Fruit fly (Drosophila melanogaster) whole organism, embryonic: ENCODE data around the gene kra.

ENCODE experiments used
- Atf6 ChIP-seq: fragments of 200-800 bp; sonication (Bioruptor generic); IDR thresholded peaks from 2 replicates; pipeline ENCODE4 v1.3.6; 2022; ENCODE audit warnings: missing biosample characterization, missing genetic modification characterization
- BEAF-32 ChIP-seq: fragments of 200-800 bp; sonication (Bioruptor generic); optimal IDR thresholded peaks from 3 replicates; lab custom pipeline; 2017; ENCODE audit warnings: missing biosample characterization, missing genetic modification characterization, mild to moderate bottlenecking, moderate library complexity, missing genetic modification reagents
- CG10274 ChIP-seq: fragments of 200-800 bp; sonication (Bioruptor generic); optimal IDR thresholded peaks from 3 replicates; lab custom pipeline; 2017; ENCODE audit warnings: missing biosample characterization, mild to moderate bottlenecking, missing genetic modification characterization
- CG12071 ChIP-seq: fragments of 200-800 bp; sonication (Bioruptor generic); optimal IDR thresholded peaks from 3 replicates; lab custom pipeline; 2018; ENCODE audit warnings: missing biosample characterization, mild to moderate bottlenecking, missing genetic modification characterization
- CG1233 ChIP-seq: fragments of 200-800 bp; sonication (Bioruptor generic); optimal IDR thresholded peaks from 4 replicates; lab custom pipeline; 2018; ENCODE audit warnings: missing biosample characterization, mild to moderate bottlenecking, missing genetic modification characterization
- CG1529 ChIP-seq: fragments of 200-800 bp; sonication (Bioruptor generic); optimal IDR thresholded peaks from 3 replicates; lab custom pipeline; 2018; ENCODE audit warnings: missing biosample characterization, missing genetic modification characterization
- CG17359 ChIP-seq: fragments of 200-800 bp; sonication (Bioruptor generic); optimal IDR thresholded peaks from 3 replicates; lab custom pipeline; 2018; ENCODE audit warnings: missing biosample characterization, mild to moderate bottlenecking, missing genetic modification characterization, moderate library complexity
- CG17385 ChIP-seq: fragments of 200-800 bp; sonication (Bioruptor generic); optimal IDR thresholded peaks from 3 replicates; lab custom pipeline; 2018; ENCODE audit warnings: missing biosample characterization, mild to moderate bottlenecking, missing genetic modification characterization
- CG1792 ChIP-seq: fragments of 200-800 bp; sonication (Bioruptor generic); optimal IDR thresholded peaks from 2 replicates; lab custom pipeline; 2016; ENCODE audit warnings: missing biosample characterization, missing genetic modification characterization
- CG18476 ChIP-seq: fragments of 200-800 bp; sonication (Bioruptor generic); optimal IDR thresholded peaks from 2 replicates; lab custom pipeline; 2016; ENCODE audit warnings: missing biosample characterization, mild to moderate bottlenecking, missing genetic modification characterization
- CG42726 ChIP-seq: fragments of 200-800 bp; sonication (Bioruptor generic); IDR thresholded peaks from 2 replicates; pipeline ENCODE4 v1.3.6; 2022; ENCODE audit warnings: missing biosample characterization, missing genetic modification characterization; ENCODE audit not compliant: partially characterized antibody
- CG4282 ChIP-seq: fragments of 200-800 bp; sonication (Bioruptor generic); optimal IDR thresholded peaks from 2 replicates; lab custom pipeline; 2016; ENCODE audit warnings: missing biosample characterization, missing genetic modification characterization
- CG5953 ChIP-seq: fragments of 200-800 bp; sonication (Bioruptor generic); IDR thresholded peaks from 2 replicates; pipeline ENCODE4 v1.3.6; 2022; ENCODE audit warnings: missing biosample characterization, missing genetic modification characterization
- CG6654 ChIP-seq: fragments of 200-800 bp; sonication (Bioruptor generic); optimal IDR thresholded peaks from 2 replicates; lab custom pipeline; 2017; ENCODE audit warnings: missing biosample characterization, mild to moderate bottlenecking, missing genetic modification characterization
- CG7786 ChIP-seq: fragments of 200-800 bp; sonication (Bioruptor generic); optimal IDR thresholded peaks from 2 replicates; lab custom pipeline; 2016; ENCODE audit warnings: missing biosample characterization, missing genetic modification characterization
- CG8089 ChIP-seq: fragments of 200-800 bp; sonication (Bioruptor generic); optimal IDR thresholded peaks from 3 replicates; lab custom pipeline; 2016; ENCODE audit warnings: missing biosample characterization, missing genetic modification characterization
- CG9437 ChIP-seq: fragments of 200-800 bp; sonication (Bioruptor generic); optimal IDR thresholded peaks from 2 replicates; lab custom pipeline; 2018; ENCODE audit warnings: missing biosample characterization, mild to moderate bottlenecking, missing genetic modification characterization
- D19A ChIP-seq: fragments of 200-800 bp; optimal IDR thresholded peaks from 3 replicates; lab custom pipeline; 2019; ENCODE audit warnings: missing biosample characterization, mild to moderate bottlenecking, missing genetic modification characterization, moderate library complexity
- Dip2 ChIP-seq: fragments of 200-800 bp; sonication (Bioruptor generic); IDR thresholded peaks from 2 replicates; pipeline ENCODE4 v1.3.6; 2022; ENCODE audit warnings: missing biosample characterization, missing genetic modification characterization
- Dip3 ChIP-seq: fragments of 200-800 bp; sonication (Bioruptor generic); optimal IDR thresholded peaks from 3 replicates; lab custom pipeline; 2016; ENCODE audit warnings: missing biosample characterization, missing genetic modification characterization
- Doc3 ChIP-seq: fragments of 200-800 bp; sonication (Bioruptor generic); IDR thresholded peaks from 3 replicates; pipeline ENCODE4 v1.3.6; 2022; ENCODE audit warnings: missing biosample characterization, missing genetic modification characterization; ENCODE audit not compliant: partially characterized antibody
- Ets65A ChIP-seq: fragments of 200-800 bp; sonication (Bioruptor generic); peaks from one replicate; lab custom pipeline; 2016; ENCODE audit warnings: missing biosample characterization, missing genetic modification characterization
- Gsc ChIP-seq: fragments of 200-800 bp; sonication (Bioruptor generic); IDR thresholded peaks from 2 replicates; pipeline ENCODE4 v1.3.6; 2022; ENCODE audit warnings: missing biosample characterization, missing genetic modification characterization
- Gug ChIP-seq: fragments of 200-800 bp; sonication (Bioruptor generic); IDR thresholded peaks from 4 replicates; pipeline ENCODE4 v1.3.6; 2022; ENCODE audit warnings: missing biosample characterization, missing genetic modification characterization
- HLH4C ChIP-seq: fragments of 200-800 bp; sonication (Bioruptor generic); IDR thresholded peaks from 3 replicates; pipeline ENCODE4 v1.3.6; 2022; ENCODE audit warnings: missing biosample characterization, missing genetic modification characterization; ENCODE audit not compliant: partially characterized antibody
- Hr78 ChIP-seq, 2 experiments: fragments of 200-800 bp in 1 of 2; fragments of >200 bp in 1 of 2; sonication (Bioruptor generic) in 1 of 2; optimal IDR thresholded peaks; 2 replicates each; lab custom pipeline; 2017 to 2019; ENCODE audit warnings: missing biosample characterization in 2 of 2, missing genetic modification characterization in 2 of 2, mild to moderate bottlenecking in 1 of 2, moderate library complexity in 1 of 2
- NC2α ChIP-seq: fragments of 200-800 bp; sonication (Bioruptor generic); optimal IDR thresholded peaks from 2 replicates; lab custom pipeline; 2016; ENCODE audit warnings: missing biosample characterization, missing genetic modification characterization
- NC2β ChIP-seq: fragments of 200-800 bp; sonication (Bioruptor generic); optimal IDR thresholded peaks from 2 replicates; lab custom pipeline; 2016; ENCODE audit warnings: missing biosample characterization, missing genetic modification characterization
- NFAT ChIP-seq: fragments of 200-800 bp; sonication (Bioruptor generic); IDR thresholded peaks from 2 replicates; pipeline ENCODE4 v1.3.6; 2022; ENCODE audit warnings: missing biosample characterization, missing genetic modification characterization
- Opbp ChIP-seq: fragments of 200-800 bp; sonication (Bioruptor generic); IDR thresholded peaks from 3 replicates; pipeline ENCODE4 v1.3.6; 2022; ENCODE audit warnings: missing biosample characterization, missing genetic modification characterization; ENCODE audit not compliant: partially characterized antibody
- Optix ChIP-seq: fragments of 200-800 bp; sonication (Bioruptor generic); IDR thresholded peaks from 3 replicates; pipeline ENCODE4 v1.3.6; 2022; ENCODE audit warnings: missing biosample characterization, missing genetic modification characterization
- Pdp1 ChIP-seq, 2 experiments: fragments of 200-800 bp; sonication (Bioruptor generic); optimal IDR thresholded peaks; 3 replicates each; lab custom pipeline; 2016; ENCODE audit warnings: missing biosample characterization in 2 of 2, missing genetic modification characterization in 2 of 2, mild to moderate bottlenecking in 1 of 2, moderate library complexity in 1 of 2
- Spps ChIP-seq: fragments of 200-800 bp; sonication (Bioruptor generic); optimal IDR thresholded peaks from 2 replicates; lab custom pipeline; 2018; ENCODE audit warnings: missing biosample characterization, mild to moderate bottlenecking, missing genetic modification characterization
- Tbp ChIP-seq: fragments of >200 bp; optimal IDR thresholded peaks from 2 replicates; lab custom pipeline; 2018; ENCODE audit warnings: missing biosample characterization, missing genetic modification characterization
- Trl ChIP-seq, 3 experiments: fragments of >200 bp in 2 of 3; fragments of 200-800 bp in 1 of 3; sonication (Bioruptor generic) in 1 of 3; optimal IDR thresholded peaks; 2 replicates in 1 of 3; 3 replicates in 2 of 3; lab custom pipeline; 2016 to 2017; ENCODE audit warnings: missing biosample characterization in 1 of 3, missing genetic modification characterization in 1 of 3
- abd-A ChIP-seq: fragments of 200-800 bp; sonication (Bioruptor generic); optimal IDR thresholded peaks from 3 replicates; lab custom pipeline; 2019; ENCODE audit warnings: missing biosample characterization, mild to moderate bottlenecking, missing genetic modification characterization, moderate library complexity
- bcd ChIP-seq: fragments of 200-800 bp; sonication (Bioruptor generic); optimal IDR thresholded peaks from 2 replicates; lab custom pipeline; 2017; ENCODE audit warnings: missing biosample characterization, mild to moderate bottlenecking, missing genetic modification characterization
- cato ChIP-seq: fragments of 200-800 bp; sonication (Bioruptor generic); optimal IDR thresholded peaks from 2 replicates; lab custom pipeline; 2016; ENCODE audit warnings: missing biosample characterization, missing genetic modification characterization, borderline replicate concordance
- dmrt99B ChIP-seq: fragments of 200-800 bp; sonication (Bioruptor generic); optimal IDR thresholded peaks from 2 replicates; lab custom pipeline; 2018; ENCODE audit warnings: missing biosample characterization, mild to moderate bottlenecking, missing genetic modification characterization, moderate library complexity
- ems ChIP-seq: fragments of 200-800 bp; sonication (Bioruptor generic); optimal IDR thresholded peaks from 3 replicates; lab custom pipeline; 2016; ENCODE audit warnings: missing biosample characterization, missing genetic modification characterization
- hb ChIP-seq: fragments of 200-800 bp; sonication (Bioruptor generic); IDR thresholded peaks from 3 replicates; pipeline ENCODE4 v1.3.6; 2022; ENCODE audit warnings: missing biosample characterization, missing genetic modification characterization; ENCODE audit not compliant: partially characterized antibody
- hkb ChIP-seq, 2 experiments: fragments of 200-800 bp in 1 of 2; fragments of >200 bp in 1 of 2; sonication (Bioruptor generic) in 1 of 2; IDR thresholded peaks in 1 of 2; optimal IDR thresholded peaks in 1 of 2; 2 replicates each; pipeline versions ENCODE4 v1.3.6 to Lab custom; 2017 to 2022; ENCODE audit warnings: missing biosample characterization in 1 of 2, missing genetic modification characterization in 1 of 2
- pb ChIP-seq: fragments of 200-800 bp; sonication (Bioruptor generic); optimal IDR thresholded peaks from 3 replicates; lab custom pipeline; 2016; ENCODE audit warnings: missing biosample characterization, missing genetic modification characterization
- salm ChIP-seq: fragments of 200-800 bp; sonication (Bioruptor generic); optimal IDR thresholded peaks from 2 replicates; lab custom pipeline; 2018; ENCODE audit warnings: missing biosample characterization, mild to moderate bottlenecking, missing genetic modification characterization
- sc ChIP-seq, 3 experiments: fragments of >200 bp in 2 of 3; fragments of 200-800 bp in 1 of 3; sonication (Bioruptor generic) in 1 of 3; optimal IDR thresholded peaks; 2 replicates in 2 of 3; 3 replicates in 1 of 3; lab custom pipeline; 2017; ENCODE audit warnings: mild to moderate bottlenecking in 1 of 3, missing biosample characterization in 1 of 3, missing genetic modification characterization in 1 of 3, missing genetic modification reagents in 1 of 3
- slbo ChIP-seq: fragments of 200-800 bp; sonication (Bioruptor generic); IDR thresholded peaks from 2 replicates; pipeline ENCODE4 v1.3.6; 2022; ENCODE audit warnings: missing biosample characterization, missing genetic modification characterization
- slp2 ChIP-seq: fragments of 200-800 bp; sonication (Bioruptor generic); optimal IDR thresholded peaks from 2 replicates; lab custom pipeline; 2016; ENCODE audit warnings: missing biosample characterization, missing genetic modification characterization
- zfh1 ChIP-seq: fragments of 200-800 bp; sonication (Bioruptor generic); IDR thresholded peaks from 3 replicates; pipeline ENCODE4 v1.3.6; 2022; ENCODE audit warnings: missing biosample characterization, missing genetic modification characterization

The kra gene

DNA sequence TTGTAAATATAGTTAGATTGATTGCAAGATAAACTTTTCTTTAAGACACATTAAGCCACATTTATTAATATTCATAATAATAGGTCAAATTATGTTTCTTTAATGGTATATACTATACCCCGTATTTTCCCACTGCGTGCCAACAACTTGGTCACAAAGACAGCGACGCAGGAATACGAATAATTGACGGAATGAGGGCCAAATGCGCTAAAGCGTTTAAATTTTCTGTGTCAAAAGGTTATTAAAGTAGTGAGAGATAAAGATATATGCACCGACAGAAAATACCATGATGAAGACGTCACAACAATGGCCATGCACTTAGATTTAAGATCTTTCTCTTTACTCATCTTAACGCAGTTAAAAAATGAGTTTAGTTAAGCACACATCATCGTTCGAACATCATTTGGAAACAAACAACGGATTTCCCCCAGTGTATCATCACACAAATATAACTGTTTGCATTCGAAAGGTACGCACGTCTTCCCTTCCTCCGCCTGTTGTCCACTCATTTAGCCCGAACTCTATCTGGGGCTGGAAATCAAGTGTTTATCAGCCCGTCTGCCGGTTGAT, 19.5 kb upstream of the kra start (continued):
- TF ChIP-seq CG18476 (GFP tag; lab: Kevin White, UChicago) = peak; percentile 35
- peak; percentile 59 for TF ChIP-seq bcd (GFP tag; lab: Kevin White, UChicago)
- no peak for TF ChIP-seq Doc3 (GFP tag; lab: Robert Waterston, UW)
- TF ChIP-seq hkb (optimal IDR thresholded peaks at IDR 0.05; lab: Kevin White, UChicago) = no peak
- peak; percentile 71 for TF ChIP-seq hkb (GFP tag; IDR thresholded peaks at IDR 0.05; lab: Robert Waterston, UW)
- TF ChIP-seq NC2α (GFP tag; lab: Kevin White, UChicago) = no peak
- peak; percentile 30 for TF ChIP-seq CG10274
- TF ChIP-seq Trl (optimal IDR thresholded peaks at IDR 0.05; lab: Kevin White, UChicago) = no peak
- TF ChIP-seq Trl (GFP tag; optimal IDR thresholded peaks at IDR 0.05; lab: Kevin White, UChicago) = peak; percentile 44
- peak; percentile 48 for TF ChIP-seq slp2 (GFP tag; lab: Kevin White, UChicago)
- peak; percentile 13; the same call in 1 of the 2 replicates for TF ChIP-seq Gsc (GFP tag; lab: Robert Waterston, UW)
- TF ChIP-seq Gug (GFP tag; lab: Robert Waterston, UW) = peak; percentile 42; the same call in 2 of the 4 replicates
- TF ChIP-seq Spps (tag; lab: Kevin White, UChicago) = no peak
- TF ChIP-seq pb (GFP tag; lab: Kevin White, UChicago) = peak; percentile 50
- peak; percentile 57; the same call in 1 of the 2 replicates for TF ChIP-seq Atf6 (GFP tag; lab: Robert Waterston, UW)
- TF ChIP-seq Optix (GFP tag; lab: Robert Waterston, UW) = peak; percentile 71; the same call in 2 of the 3 replicates
- peak; percentile 70 for TF ChIP-seq CG7786 (GFP tag; lab: Kevin White, UChicago)
- TF ChIP-seq D19A (tag; lab: Kevin White, UChicago) = peak; percentile 61
- TF ChIP-seq slbo (GFP tag; lab: Robert Waterston, UW) = peak; percentile 71
- TF ChIP-seq Hr78 (GFP tag; optimal IDR thresholded peaks at IDR 0.05; lab: Kevin White, UChicago) = peak in 1 of 2 experiments; percentile 92
- TF ChIP-seq CG17385 (GFP tag; lab: Kevin White, UChicago) = peak; percentile 57
- no peak for TF ChIP-seq CG12071
- TF ChIP-seq CG1233 (GFP tag; lab: Kevin White, UChicago) = peak; percentile 59
- TF ChIP-seq Dip3 (GFP tag; lab: Kevin White, UChicago) = peak; percentile 41
- peak; percentile 38 for TF ChIP-seq CG6654 (GFP tag; lab: Kevin White, UChicago)
- peak; percentile 62 for TF ChIP-seq NC2β
- TF ChIP-seq CG42726 (GFP tag; lab: Robert Waterston, UW) = no peak
- TF ChIP-seq zfh1 = peak; percentile 74
- no peak for TF ChIP-seq Opbp (GFP tag; lab: Robert Waterston, UW)
- peak; percentile 59; the same call in 1 of the 2 replicates for TF ChIP-seq CG5953
- TF ChIP-seq hb (GFP tag; lab: Robert Waterston, UW) = no peak
- peak; percentile 84 for TF ChIP-seq dmrt99B
- TF ChIP-seq CG8089 (GFP tag; lab: Kevin White, UChicago) = peak; percentile 54
- no peak for TF ChIP-seq Tbp (GFP tag; lab: Kevin White, UChicago)
- no peak for TF ChIP-seq HLH4C (GFP tag; lab: Robert Waterston, UW)
- TF ChIP-seq sc (optimal IDR thresholded peaks at IDR 0.05; lab: Kevin White, UChicago) = no peak
- peak; percentile 39 for TF ChIP-seq sc (GFP tag; optimal IDR thresholded peaks at IDR 0.05; lab: Kevin White, UChicago)
- no peak for TF ChIP-seq Dip2
- TF ChIP-seq CG4282 = no peak
- TF ChIP-seq Ets65A (GFP tag; lab: Kevin White, UChicago) = peak; percentile 97
- TF ChIP-seq ems (GFP tag; lab: Kevin White, UChicago) = peak; percentile 52
- TF ChIP-seq CG1792 (GFP tag; lab: Kevin White, UChicago) = peak; percentile 40
- TF ChIP-seq Pdp1 (GFP tag; optimal IDR thresholded peaks at IDR 0.05; lab: Kevin White, UChicago) = peak; percentile 43 to 70
- no peak for TF ChIP-seq BEAF-32 (GFP tag; lab: Kevin White, UChicago)
- TF ChIP-seq abd-A (tag; lab: Kevin White, UChicago) = no peak
- peak; percentile 76 for TF ChIP-seq CG9437 (GFP tag; lab: Kevin White, UChicago)
- TF ChIP-seq cato (GFP tag; lab: Kevin White, UChicago) = peak; percentile 42
- TF ChIP-seq salm (tag; lab: Kevin White, UChicago) = peak; percentile 16
- TF ChIP-seq CG1529 (GFP tag; lab: Kevin White, UChicago) = peak; percentile 42
- TF ChIP-seq CG17359 = peak; percentile 78
- TF ChIP-seq NFAT (GFP tag; lab: Robert Waterston, UW) = peak; percentile 52; the same call in 1 of the 2 replicates
